Worm (Caenorhabditis elegans) whole organism, L4/young adult: ENCODE measurements around the gene noca-1.

Source experiments
- W03F9.2 ChIP-seq: fragments of 150-350 bp; optimal IDR thresholded peaks from 2 replicates; lab custom pipeline; 2014; ENCODE audit warnings: missing biosample characterization, missing genetic modification characterization
- dao-5 ChIP-seq: sonication (generic microtip); optimal IDR thresholded peaks from 2 replicates; lab custom pipeline; 2016; ENCODE audit warnings: missing genotype, missing genetic modification characterization, moderate library complexity, missing compliant biosample characterization
- him-1 ChIP-seq: sonication (generic microtip); optimal IDR thresholded peaks from 2 replicates; lab custom pipeline; 2016; ENCODE audit warnings: missing genotype, missing genetic modification reagents, missing genetic modification characterization, missing compliant biosample characterization

Gene noca-1

DNA sequence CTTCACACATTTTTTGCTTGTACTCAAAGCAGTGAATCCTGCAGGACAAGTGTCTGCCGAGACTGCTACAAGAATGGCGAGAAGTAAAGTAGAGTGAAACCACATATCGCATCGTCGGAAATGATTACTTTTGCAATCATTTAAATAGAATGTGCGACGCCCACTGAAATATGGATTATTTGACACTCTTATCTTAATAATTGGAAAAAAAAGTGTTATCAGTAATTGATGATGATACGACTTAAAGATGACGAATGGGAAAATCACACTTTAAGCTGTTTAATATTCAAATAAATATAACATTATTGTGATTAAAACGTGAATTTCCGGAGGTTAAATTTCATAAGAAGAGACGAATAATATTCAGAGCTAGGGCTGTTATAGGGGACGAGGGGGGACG lies 14.8 kb upstream of the noca-1 start, which contains the start of gene clec-41:
clec-41 (minus strand) TSS at position 147 of the 400 bp plus-strand sequence.
- TF ChIP-seq him-1 (tag; lab: Kevin White, UChicago) (no peak), W03F9.2 (tag; lab: Kevin White, UChicago) (no peak), dao-5 (tag; lab: Kevin White, UChicago) (no peak)

DNA sequence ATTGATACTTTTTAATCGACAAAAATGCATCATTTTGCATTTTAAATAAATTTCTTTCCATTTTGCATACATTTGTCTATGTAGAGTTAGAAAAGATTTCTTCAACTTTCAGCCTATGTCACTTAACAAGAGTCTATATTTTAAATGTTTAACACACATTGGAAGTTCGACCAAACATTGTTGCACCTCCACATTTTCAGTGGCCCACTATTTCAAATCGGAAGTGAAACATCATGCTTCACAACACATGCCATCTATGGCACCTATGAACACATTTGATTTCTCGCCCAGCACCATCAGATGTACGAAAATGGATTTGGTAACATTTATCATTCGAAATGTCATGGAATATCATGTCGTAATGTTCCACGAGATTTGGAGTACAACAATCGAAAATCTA lies 14.0 kb upstream of the noca-1 start, which contains the start of gene dhc-3:
dhc-3 (plus strand) TSS at position 301 of the 400 bp plus-strand sequence.
- TF ChIP-seq dao-5 (tag; lab: Kevin White, UChicago): no peak
- TF ChIP-seq him-1 (tag; lab: Kevin White, UChicago): no peak
- TF ChIP-seq W03F9.2 (tag; lab: Kevin White, UChicago): no peak

DNA sequence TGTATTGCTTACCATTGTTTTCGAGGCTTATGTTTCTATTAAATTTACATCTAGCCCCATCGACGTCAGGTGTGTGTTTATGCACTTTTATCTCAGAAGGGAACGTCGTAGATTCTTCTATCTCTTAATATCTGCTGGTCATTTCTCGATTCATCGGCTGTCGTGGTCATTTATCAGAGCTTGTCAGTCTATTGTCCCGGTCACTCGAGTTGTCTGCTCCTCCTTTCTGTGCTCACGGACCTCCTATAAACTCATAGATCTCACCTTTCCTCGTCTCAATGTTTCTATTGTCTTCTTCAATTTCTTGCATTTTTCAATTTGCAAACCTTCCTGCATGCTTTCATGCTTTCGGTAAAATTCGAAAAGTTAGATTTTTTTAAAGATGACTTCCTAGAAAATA lies 1.5 kb downstream of the noca-1 start:
- TF ChIP-seq dao-5 (tag; lab: Kevin White, UChicago) (no peak), W03F9.2 (tag; lab: Kevin White, UChicago) (no peak), him-1 (tag; lab: Kevin White, UChicago) (no peak)

ce11 chrV:13157073-13157472 lies 4.4 kb downstream of the noca-1 start:
- no peak for TF ChIP-seq dao-5 (tag; lab: Kevin White, UChicago)
- no peak for TF ChIP-seq W03F9.2 (tag; lab: Kevin White, UChicago)
- TF ChIP-seq him-1 (tag; lab: Kevin White, UChicago): no peak

- no peak for TF ChIP-seq W03F9.2 (tag; lab: Kevin White, UChicago)
- TF ChIP-seq him-1 (tag; lab: Kevin White, UChicago): no peak
- no peak for TF ChIP-seq dao-5 (tag; lab: Kevin White, UChicago)
Measured at ce11 chrV:13161052-13161451, 8.3 kb downstream of the noca-1 start.

ce11 chrV:13162885-13163284 lies 10.2 kb downstream of the noca-1 start:
- TF ChIP-seq him-1 (tag; lab: Kevin White, UChicago) (no peak), W03F9.2 (tag; lab: Kevin White, UChicago) (no peak), dao-5 (tag; lab: Kevin White, UChicago) (no peak)

DNA sequence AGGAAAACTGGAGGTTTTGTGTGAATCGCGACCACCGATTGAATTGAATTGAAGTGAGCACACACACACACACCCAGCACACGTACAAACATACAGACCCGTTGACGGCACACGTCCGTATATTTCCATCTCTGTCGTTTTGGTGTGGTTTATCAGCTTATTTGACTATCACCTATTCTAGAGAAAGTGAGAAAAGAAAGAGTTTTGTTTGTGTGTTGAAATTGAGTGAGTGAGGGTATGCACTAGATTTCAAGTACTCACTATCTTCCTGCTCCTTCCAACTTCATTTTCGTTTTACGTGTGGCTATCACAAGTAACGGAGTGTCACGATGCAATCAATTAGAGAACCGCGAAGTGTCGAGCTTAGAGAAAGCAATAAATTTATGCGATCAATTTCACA lies 11.1 kb downstream of the noca-1 start:
- no peak for TF ChIP-seq W03F9.2 (tag; lab: Kevin White, UChicago)

DNA sequence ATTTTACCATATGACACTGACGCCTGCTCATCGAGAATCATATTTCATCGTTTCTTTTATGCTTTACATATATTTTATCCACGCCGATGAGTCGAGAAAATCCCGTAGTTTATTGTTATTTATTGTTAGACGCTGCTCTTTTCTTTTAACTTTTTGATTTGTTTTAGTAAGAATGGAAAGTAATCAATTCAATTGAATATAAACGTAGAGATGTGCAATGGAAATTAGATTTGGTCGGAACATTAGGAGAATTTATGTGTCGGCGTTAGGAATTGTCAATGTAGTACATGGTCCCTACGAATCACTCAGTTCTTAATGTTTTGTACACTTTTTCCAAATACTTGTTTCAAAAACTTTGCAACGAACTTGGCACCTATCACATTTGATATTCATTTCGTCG lies 12.5 kb downstream of the noca-1 start:
- no peak for TF ChIP-seq dao-5 (tag; lab: Kevin White, UChicago)

DNA sequence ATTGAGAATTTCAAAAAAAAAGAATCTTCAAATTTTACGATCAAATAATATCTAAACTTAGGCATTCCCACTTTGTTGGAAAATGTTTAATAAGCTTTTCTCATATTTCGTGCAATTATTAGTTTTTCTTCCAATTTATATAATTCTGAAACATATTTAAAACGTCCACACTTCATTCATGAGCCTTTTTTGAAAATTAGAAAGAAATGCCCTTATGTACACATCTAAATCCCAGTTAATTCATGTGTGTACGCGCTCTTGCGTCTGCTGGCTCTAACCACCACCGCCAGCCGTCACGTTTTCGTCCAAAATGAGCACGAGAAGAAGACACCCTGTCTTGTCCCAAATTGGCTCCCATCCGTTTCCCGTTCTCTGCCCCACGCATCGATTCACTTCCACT lies 13.9 kb downstream of the noca-1 start:
- no peak for TF ChIP-seq W03F9.2 (tag; lab: Kevin White, UChicago)
- TF ChIP-seq dao-5 (tag; lab: Kevin White, UChicago): no peak
- no peak for TF ChIP-seq him-1 (tag; lab: Kevin White, UChicago)

- TF ChIP-seq him-1 (tag; lab: Kevin White, UChicago) (no peak), dao-5 (tag; lab: Kevin White, UChicago) (no peak), W03F9.2 (tag; lab: Kevin White, UChicago) (no peak)
Measured at ce11 chrV:13170497-13170896, 17.8 kb downstream of the noca-1 start.

DNA sequence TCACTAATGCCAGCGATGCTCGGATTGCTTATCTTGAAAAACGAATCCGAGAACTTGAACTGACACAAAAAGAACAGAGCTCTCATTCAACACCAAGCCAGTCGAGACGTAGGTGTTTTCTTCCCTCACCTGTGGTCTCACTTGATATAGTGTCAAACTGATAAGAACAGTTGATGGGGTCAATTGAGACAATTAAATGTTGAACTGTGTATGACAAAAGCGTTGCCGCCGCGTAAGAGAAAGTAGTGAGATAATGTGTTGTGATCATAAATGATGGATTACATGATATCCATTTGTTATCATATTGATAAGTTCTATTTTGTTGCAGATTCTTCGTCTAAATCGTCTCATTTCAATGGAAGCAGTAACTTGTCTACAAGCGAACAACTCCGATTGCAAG lies 21.0 kb downstream of the noca-1 start:
- TF ChIP-seq him-1 (tag; lab: Kevin White, UChicago) (no peak), dao-5 (tag; lab: Kevin White, UChicago) (no peak), W03F9.2 (tag; lab: Kevin White, UChicago) (no peak)

- TF ChIP-seq W03F9.2 (tag; lab: Kevin White, UChicago): peak; percentile 62
- no peak for TF ChIP-seq dao-5 (tag; lab: Kevin White, UChicago)
Measured at ce11 chrV:13176117-13176753, 23.5 kb downstream of the noca-1 start, which contains the start of gene him-17. TSS of gene him-17 (plus strand) at chrV:13176711.

- TF ChIP-seq dao-5 (tag; lab: Kevin White, UChicago): no peak
- TF ChIP-seq W03F9.2 (tag; lab: Kevin White, UChicago): no peak
- TF ChIP-seq him-1 (tag; lab: Kevin White, UChicago): no peak
Measured at ce11 chrV:13176814-13177213, 24.1 kb downstream of the noca-1 start.

ce11 chrV:13179986-13180591 lies 27.4 kb downstream of the noca-1 start, which contains the start of gene cni-1:
TSS of gene cni-1 (plus strand) at chrV:13180330.
- TF ChIP-seq W03F9.2 (tag; lab: Kevin White, UChicago): no peak
- TF ChIP-seq him-1 (tag; lab: Kevin White, UChicago): no peak
- TF ChIP-seq dao-5 (tag; lab: Kevin White, UChicago): no peak
